Worm (Caenorhabditis elegans) whole organism, mixed stage, embryonic: ENCODE results near the gene str-48.

Source experiments
- bed-3 ChIP-seq: fragments of 200-800 bp; sonication (Bioruptor generic); optimal IDR thresholded peaks from 3 replicates; lab custom pipeline; 2018; ENCODE audit warnings: mild to moderate bottlenecking, missing genetic modification characterization, moderate library complexity, missing compliant biosample characterization
- lin-13 ChIP-seq: fragments of 150-350 bp; optimal IDR thresholded peaks from 2 replicates; lab custom pipeline; 2014; ENCODE audit warnings: missing biosample characterization, missing genetic modification characterization
- lsy-2 ChIP-seq: fragments of 150-350 bp; optimal IDR thresholded peaks from 2 replicates; lab custom pipeline; 2014; ENCODE audit warnings: missing biosample characterization, missing genetic modification characterization
- mep-1 ChIP-seq: fragments of 150-350 bp; optimal IDR thresholded peaks from 2 replicates; lab custom pipeline; 2017; ENCODE audit warnings: missing biosample characterization, missing genetic modification reagents, missing genetic modification characterization, inconsistent platforms
- nhr-237 ChIP-seq: fragments of 150-350 bp; optimal IDR thresholded peaks from 2 replicates; lab custom pipeline; 2014; ENCODE audit warnings: missing biosample characterization, missing genetic modification characterization
- pha-4 ChIP-seq: fragments of 150-350 bp; optimal IDR thresholded peaks from 2 replicates; lab custom pipeline; 2018; ENCODE audit warnings: missing biosample characterization, missing genetic modification reagents, missing genetic modification characterization
- unc-62 ChIP-seq: fragments of 150-350 bp; optimal IDR thresholded peaks from 2 replicates; lab custom pipeline; 2014; ENCODE audit warnings: missing biosample characterization, missing genetic modification reagents, missing genetic modification characterization

DNA sequence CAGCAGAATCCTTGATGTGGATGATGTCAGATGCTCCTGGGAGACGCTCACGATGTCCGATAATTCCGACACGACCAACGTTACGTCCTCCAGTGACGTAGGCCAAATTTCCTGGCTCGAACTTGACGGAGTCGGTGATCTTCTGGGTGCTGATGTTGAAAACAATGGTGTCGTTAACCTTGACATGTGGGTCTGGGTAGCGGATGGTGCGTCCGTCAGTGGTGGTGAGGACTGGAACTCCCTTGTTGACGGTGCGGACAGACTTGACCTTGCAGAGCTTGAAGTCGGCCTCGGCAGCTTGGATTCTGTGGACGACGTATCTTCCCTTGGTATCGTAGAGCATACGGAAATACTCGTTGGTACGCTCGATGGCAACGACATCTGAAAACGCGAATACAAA lies 37.8 kb upstream of the str-48 start:
- TF ChIP-seq lsy-2 (tag; lab: Kevin White, UChicago) (no peak), unc-62 (GFP tag; lab: Kevin White, UChicago) (no peak), mep-1 (tag; lab: Kevin White, UChicago) (no peak), nhr-237 (no peak), pha-4 (tag; lab: Kevin White, UChicago) (no peak), bed-3 (GFP tag; lab: Kevin White, UChicago) (no peak), lin-13 (tag; lab: Kevin White, UChicago) (no peak)
